Fruit fly (Drosophila melanogaster) whole organism: ENCODE results near the gene egh.

Source experiments
- EcR ChIP-seq, 2 experiments: fragments of >200 bp; optimal IDR thresholded peaks; 2 replicates each; lab custom pipeline; 2017; ENCODE audit warnings: missing biosample characterization in 2 of 2, missing genetic modification characterization in 2 of 2, missing genetic modification reagents in 2 of 2
- pan ChIP-seq: fragments of >200 bp; optimal IDR thresholded peaks from 2 replicates; lab custom pipeline; 2017
- psq ChIP-seq: fragments of >200 bp; optimal IDR thresholded peaks from 2 replicates; lab custom pipeline; 2017
- usp ChIP-seq: fragments of >200 bp; optimal IDR thresholded peaks from 2 replicates; lab custom pipeline; 2017; ENCODE audit warnings: missing biosample characterization, missing genetic modification characterization, mixed read lengths

dm6 chrX:2580319-2581008 is 7.8 kb upstream of the egh start, which contains the start of the genes Vha36-3 and AANATL7:
- TF ChIP-seq usp (GFP tag; lab: Kevin White, UChicago) (no peak), EcR (GFP tag; optimal IDR thresholded peaks at IDR 0.05; lab: Kevin White, UChicago) (no peak), pan (lab: Kevin White, UChicago) (no peak), psq (lab: Kevin White, UChicago) (no peak)
